Worm (Caenorhabditis elegans): ENCODE measurements around the gene F09E5.11.

F09E5.11 gene

ce11 chrII:5308961-5309360 lies 49.0 kb downstream of the F09E5.11 start:
- TF ChIP-seq efl-1 (optimal IDR thresholded peaks at IDR 0.05) (no peak), efl-1 (GFP tag; optimal IDR thresholded peaks at IDR 0.05 in 1 of 2) (peak in 1 of 2 experiments; percentile 8), unc-30 (tag; optimal IDR thresholded peaks at IDR 0.05) (no peak), nhr-71 (tag; optimal IDR thresholded peaks at IDR 0.05) (peak; percentile 17), mab-9 (GFP tag; IDR thresholded peaks at IDR 0.05) (no peak), isw-1 (GFP tag; IDR thresholded peaks at IDR 0.05) (no peak), unc-130 (tag; optimal IDR thresholded peaks at IDR 0.05) (no peak), lin-14 (GFP tag; optimal IDR thresholded peaks at IDR 0.05) (peak; percentile 60), skn-1 (tag; optimal IDR thresholded peaks at IDR 0.05) (no peak), ztf-11 (tag; optimal IDR thresholded peaks at IDR 0.05) (no peak), elt-2 (tag; optimal IDR thresholded peaks at IDR 0.05) (no peak)
